Fruit fly (Drosophila melanogaster) whole organism, embryonic: ENCODE measurements around the gene CG3704.

Source experiments
- Abd-B ChIP-seq: fragments of 200-800 bp; sonication (Bioruptor generic); optimal IDR thresholded peaks from 2 replicates; lab custom pipeline; 2018; ENCODE audit warnings: missing biosample characterization, mild to moderate bottlenecking, missing genetic modification characterization, moderate library complexity
- Asciz ChIP-seq: fragments of 200-800 bp; sonication (Bioruptor generic); optimal IDR thresholded peaks from 2 replicates; lab custom pipeline; 2017; ENCODE audit warnings: missing biosample characterization, mild to moderate bottlenecking, missing genetic modification characterization, missing genetic modification reagents
- C15 ChIP-seq: fragments of 200-800 bp; sonication (Bioruptor generic); IDR thresholded peaks from 3 replicates; pipeline ENCODE4 v1.3.6; 2022; ENCODE audit warnings: missing biosample characterization, missing genetic modification characterization
- CG11560 ChIP-seq: fragments of 200-800 bp; sonication (Bioruptor generic); IDR thresholded peaks from 3 replicates; pipeline ENCODE4 v1.3.6; 2022; ENCODE audit warnings: missing biosample characterization, missing genetic modification characterization
- CG12219 ChIP-seq: fragments of 200-800 bp; sonication (Bioruptor generic); optimal IDR thresholded peaks from 3 replicates; lab custom pipeline; 2018; ENCODE audit warnings: missing biosample characterization, mild to moderate bottlenecking, missing genetic modification characterization
- CG13424 ChIP-seq: fragments of 200-800 bp; sonication (Bioruptor generic); optimal IDR thresholded peaks from 2 replicates; lab custom pipeline; 2019; ENCODE audit warnings: missing biosample characterization, mild to moderate bottlenecking, missing genetic modification characterization, moderate library complexity
- CG14014 ChIP-seq: fragments of 200-800 bp; sonication (Bioruptor generic); IDR thresholded peaks from 2 replicates; pipeline ENCODE4 v1.3.6; 2022; ENCODE audit warnings: missing biosample characterization, missing genetic modification characterization
- CG15601 ChIP-seq: fragments of 200-800 bp; sonication (Bioruptor generic); optimal IDR thresholded peaks from 3 replicates; lab custom pipeline; 2019; ENCODE audit warnings: missing biosample characterization, mild to moderate bottlenecking, missing genetic modification characterization, moderate library complexity
- CG1603 ChIP-seq: fragments of 200-800 bp; sonication (Bioruptor generic); optimal IDR thresholded peaks from 2 replicates; lab custom pipeline; 2019; ENCODE audit warnings: missing biosample characterization, mild to moderate bottlenecking, missing genetic modification characterization, moderate library complexity
- CG17359 ChIP-seq: fragments of 200-800 bp; sonication (Bioruptor generic); optimal IDR thresholded peaks from 3 replicates; lab custom pipeline; 2018; ENCODE audit warnings: missing biosample characterization, mild to moderate bottlenecking, missing genetic modification characterization, moderate library complexity
- CG3407 ChIP-seq: fragments of 200-800 bp; sonication (Bioruptor generic); optimal IDR thresholded peaks from 2 replicates; lab custom pipeline; 2018; ENCODE audit warnings: missing biosample characterization, mild to moderate bottlenecking, missing genetic modification characterization
- CG34422 ChIP-seq: fragments of 200-800 bp; sonication (Bioruptor generic); IDR thresholded peaks from 3 replicates; pipeline ENCODE4 v1.3.6; 2022; ENCODE audit warnings: missing biosample characterization, missing genetic modification characterization
- CG3838 ChIP-seq: fragments of 200-800 bp; sonication (Bioruptor generic); optimal IDR thresholded peaks from 3 replicates; lab custom pipeline; 2016; ENCODE audit warnings: missing biosample characterization, missing genetic modification characterization
- CG4707 ChIP-seq: fragments of 200-800 bp; sonication (Bioruptor generic); optimal IDR thresholded peaks from 2 replicates; lab custom pipeline; 2018; ENCODE audit warnings: missing biosample characterization, mild to moderate bottlenecking, missing genetic modification characterization, moderate library complexity
- CG6854 ChIP-seq: fragments of 200-800 bp; sonication (Bioruptor generic); optimal IDR thresholded peaks from 3 replicates; lab custom pipeline; 2017; ENCODE audit warnings: missing biosample characterization, mild to moderate bottlenecking, missing genetic modification characterization
- CG7556 ChIP-seq: fragments of 200-800 bp; sonication (Bioruptor generic); optimal IDR thresholded peaks from 2 replicates; lab custom pipeline; 2017; ENCODE audit warnings: missing biosample characterization, mild to moderate bottlenecking, missing genetic modification characterization
- CG7786 ChIP-seq: fragments of 200-800 bp; sonication (Bioruptor generic); optimal IDR thresholded peaks from 2 replicates; lab custom pipeline; 2016; ENCODE audit warnings: missing biosample characterization, missing genetic modification characterization
- CG8359 ChIP-seq: fragments of 200-800 bp; sonication (Bioruptor generic); optimal IDR thresholded peaks from 2 replicates; lab custom pipeline; 2017; ENCODE audit warnings: missing biosample characterization, mild to moderate bottlenecking, missing genetic modification characterization, borderline replicate concordance
- CG8924 ChIP-seq: fragments of 200-800 bp; optimal IDR thresholded peaks from 3 replicates; lab custom pipeline; 2019; ENCODE audit warnings: missing biosample characterization, mild to moderate bottlenecking, missing genetic modification characterization, moderate library complexity
- CoRest ChIP-seq: fragments of 200-800 bp; sonication (Bioruptor generic); optimal IDR thresholded peaks from 3 replicates; lab custom pipeline; 2018; ENCODE audit warnings: missing biosample characterization, mild to moderate bottlenecking, missing genetic modification characterization, moderate library complexity
- Deaf1 ChIP-seq: fragments of 200-800 bp; optimal IDR thresholded peaks from 3 replicates; lab custom pipeline; 2019; ENCODE audit warnings: missing biosample characterization, mild to moderate bottlenecking, missing genetic modification characterization, moderate library complexity
- Dek ChIP-seq: fragments of 200-800 bp; sonication (Bioruptor generic); optimal IDR thresholded peaks from 3 replicates; lab custom pipeline; 2019; ENCODE audit warnings: missing biosample characterization, mild to moderate bottlenecking, missing genetic modification characterization, moderate library complexity
- HLH3B ChIP-seq: fragments of 200-800 bp; sonication (Bioruptor generic); IDR thresholded peaks from 2 replicates; pipeline ENCODE4 v1.3.6; 2022; ENCODE audit warnings: missing biosample characterization, missing genetic modification characterization
- Hr3 ChIP-seq: fragments of 200-800 bp; sonication (Bioruptor generic); optimal IDR thresholded peaks from 3 replicates; lab custom pipeline; 2016; ENCODE audit warnings: missing biosample characterization, missing genetic modification characterization
- Kr ChIP-seq: fragments of 200-800 bp; sonication (Bioruptor generic); optimal IDR thresholded peaks from 2 replicates; lab custom pipeline; 2017; ENCODE audit warnings: missing biosample characterization, mild to moderate bottlenecking, missing genetic modification characterization
- Ravus ChIP-seq: fragments of 200-800 bp; sonication (Bioruptor generic); IDR thresholded peaks from 2 replicates; pipeline ENCODE4 v1.3.6; 2022; ENCODE audit warnings: missing biosample characterization, missing genetic modification characterization
- Rfx ChIP-seq: fragments of 200-800 bp; sonication (Bioruptor generic); IDR thresholded peaks from 2 replicates; pipeline ENCODE4 v1.3.6; 2022; ENCODE audit warnings: missing biosample characterization, missing genetic modification characterization
- Ssrp ChIP-seq: fragments of 200-800 bp; sonication (Bioruptor generic); optimal IDR thresholded peaks from 2 replicates; lab custom pipeline; 2018; ENCODE audit warnings: missing biosample characterization, mild to moderate bottlenecking, missing genetic modification characterization, moderate library complexity
- Vsx1 ChIP-seq: fragments of 200-800 bp; sonication (Bioruptor generic); optimal IDR thresholded peaks from 2 replicates; lab custom pipeline; 2017; ENCODE audit warnings: missing biosample characterization, mild to moderate bottlenecking, missing genetic modification characterization, missing genetic modification reagents
- Xbp1 ChIP-seq: fragments of 200-800 bp; sonication (Bioruptor generic); optimal IDR thresholded peaks from 3 replicates; lab custom pipeline; 2016; ENCODE audit warnings: missing biosample characterization, mild to moderate bottlenecking, missing genetic modification characterization
- Xrp1 ChIP-seq: fragments of 200-800 bp; sonication (Bioruptor generic); IDR thresholded peaks from 2 replicates; pipeline ENCODE4 v1.3.6; 2022; ENCODE audit warnings: missing biosample characterization, missing genetic modification characterization
- ac ChIP-seq: fragments of 200-800 bp; sonication (Bioruptor generic); optimal IDR thresholded peaks from 3 replicates; lab custom pipeline; 2017; ENCODE audit warnings: missing biosample characterization, mild to moderate bottlenecking, missing genetic modification characterization
- bab2 ChIP-seq: fragments of 200-800 bp; sonication (Bioruptor generic); optimal IDR thresholded peaks from 2 replicates; lab custom pipeline; 2016; ENCODE audit warnings: missing biosample characterization, missing genetic modification characterization
- chm ChIP-seq: fragments of 200-800 bp; sonication (Bioruptor generic); IDR thresholded peaks from 2 replicates; pipeline ENCODE4 v1.3.6; 2022; ENCODE audit warnings: missing biosample characterization, missing genetic modification characterization
- crc ChIP-seq: fragments of 200-800 bp; sonication (Bioruptor generic); optimal IDR thresholded peaks from 2 replicates; lab custom pipeline; 2016; ENCODE audit warnings: missing biosample characterization, missing genetic modification characterization
- da ChIP-seq: fragments of 200-800 bp; sonication (Bioruptor generic); optimal IDR thresholded peaks from 2 replicates; lab custom pipeline; 2016; ENCODE audit warnings: missing biosample characterization, missing genetic modification characterization
- dpn ChIP-seq, 2 experiments: fragments of 200-800 bp; sonication (Bioruptor generic); optimal IDR thresholded peaks; 3 replicates each; lab custom pipeline; 2016; ENCODE audit warnings: missing biosample characterization in 2 of 2, missing genetic modification characterization in 2 of 2
- esg ChIP-seq: fragments of 200-800 bp; sonication (Bioruptor generic); conservative IDR thresholded peaks from 2 replicates; pipeline ENCODE4 v1.3.6; 2022; ENCODE audit warnings: missing biosample characterization, missing genetic modification characterization
- ftz-f1 ChIP-seq: fragments of 200-800 bp; sonication (Bioruptor generic); optimal IDR thresholded peaks from 2 replicates; lab custom pipeline; 2016; ENCODE audit warnings: missing biosample characterization, missing genetic modification characterization
- hkb ChIP-seq, 2 experiments: fragments of 200-800 bp in 1 of 2; fragments of >200 bp in 1 of 2; sonication (Bioruptor generic) in 1 of 2; IDR thresholded peaks in 1 of 2; optimal IDR thresholded peaks in 1 of 2; 2 replicates each; pipeline versions ENCODE4 v1.3.6 to Lab custom; 2017 to 2022; ENCODE audit warnings: missing biosample characterization in 1 of 2, missing genetic modification characterization in 1 of 2
- onecut ChIP-seq: fragments of 200-800 bp; sonication (Bioruptor generic); IDR thresholded peaks from 2 replicates; pipeline ENCODE4 v1.3.6; 2022; ENCODE audit warnings: missing biosample characterization, missing genetic modification characterization
- p53 ChIP-seq: fragments of 200-800 bp; sonication (Bioruptor generic); optimal IDR thresholded peaks from 2 replicates; lab custom pipeline; 2016; ENCODE audit warnings: missing biosample characterization, missing genetic modification characterization
- pan ChIP-seq, 4 experiments: fragments of >200 bp in 3 of 4; fragments of 200-800 bp in 1 of 4; sonication (Bioruptor generic) in 1 of 4; optimal IDR thresholded peaks in 3 of 4; IDR thresholded peaks in 1 of 4; 2 replicates each; pipeline versions ENCODE4 v1.3.6 to Lab custom; 2017 to 2022; ENCODE audit warnings: missing biosample characterization in 2 of 4, missing genetic modification characterization in 2 of 4, mixed read lengths in 1 of 4
- pfk ChIP-seq: fragments of 200-800 bp; sonication (Bioruptor generic); optimal IDR thresholded peaks from 2 replicates; lab custom pipeline; 2018; ENCODE audit warnings: missing biosample characterization, mild to moderate bottlenecking, missing genetic modification characterization, moderate library complexity
- pita ChIP-seq: fragments of 200-800 bp; sonication (Bioruptor generic); optimal IDR thresholded peaks from 2 replicates; lab custom pipeline; 2017; ENCODE audit warnings: missing biosample characterization, mild to moderate bottlenecking, missing genetic modification characterization
- pum ChIP-seq: fragments of 200-800 bp; sonication (Bioruptor generic); optimal IDR thresholded peaks from 2 replicates; lab custom pipeline; 2016; ENCODE audit warnings: missing biosample characterization, missing genetic modification characterization
- ranshi ChIP-seq: fragments of 200-800 bp; sonication (Bioruptor generic); IDR thresholded peaks from 2 replicates; pipeline ENCODE4 v1.3.6; 2022; ENCODE audit warnings: missing biosample characterization, missing genetic modification characterization
- rib ChIP-seq: fragments of 200-800 bp; sonication (Bioruptor generic); IDR thresholded peaks from 2 replicates; pipeline ENCODE4 v1.3.6; 2022; ENCODE audit warnings: missing biosample characterization, missing genetic modification characterization
- seq ChIP-seq: fragments of 200-800 bp; sonication (Bioruptor generic); IDR thresholded peaks from 2 replicates; pipeline ENCODE4 v1.3.6; 2022; ENCODE audit warnings: missing biosample characterization, missing genetic modification characterization
- shn ChIP-seq: fragments of 200-800 bp; sonication (Bioruptor generic); optimal IDR thresholded peaks from 3 replicates; lab custom pipeline; 2016; ENCODE audit warnings: missing biosample characterization, missing genetic modification characterization

Gene CG3704

DNA sequence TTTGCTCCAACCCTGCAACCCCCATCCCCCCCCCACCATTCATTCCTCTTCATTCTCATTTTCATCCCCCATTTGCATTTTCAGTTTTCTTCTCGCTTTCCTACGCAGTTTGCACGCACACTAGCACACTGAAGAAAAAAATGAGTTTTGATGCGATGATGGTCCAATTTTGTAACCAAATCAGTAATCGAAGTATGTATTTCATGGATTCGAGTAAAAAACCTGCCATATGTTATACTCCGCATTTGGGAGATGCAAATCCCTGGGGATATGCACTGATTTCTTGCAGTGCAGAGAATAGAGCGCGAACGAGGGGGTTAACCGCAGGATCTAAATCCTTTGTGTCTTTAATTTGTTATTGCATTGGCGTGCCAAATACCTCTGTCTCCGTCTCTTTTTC lies 15.3 kb upstream of the CG3704 start (continued):
- TF ChIP-seq CG12219 (GFP tag; lab: Kevin White, UChicago): peak; percentile 57
- TF ChIP-seq hkb (optimal IDR thresholded peaks at IDR 0.05; lab: Kevin White, UChicago): no peak
- TF ChIP-seq hkb (GFP tag; IDR thresholded peaks at IDR 0.05; lab: Robert Waterston, UW): peak; percentile 67
- no peak for TF ChIP-seq da (GFP tag; lab: Kevin White, UChicago)
- TF ChIP-seq CG13424 (tag; lab: Kevin White, UChicago): peak; percentile 59
- peak; percentile 71 for TF ChIP-seq HLH3B
- no peak for TF ChIP-seq pan (optimal IDR thresholded peaks at IDR 0.05; lab: Kevin White, UChicago)
- peak in 1 of 2 experiments; percentile 59 for TF ChIP-seq pan (GFP tag; optimal IDR thresholded peaks at IDR 0.05 in 1 of 2, IDR thresholded peaks at IDR 0.05 in 1 of 2)
- peak; percentile 18 for TF ChIP-seq Asciz (GFP tag; lab: Kevin White, UChicago)
- no peak for TF ChIP-seq C15
- TF ChIP-seq CG6854 (GFP tag; lab: Kevin White, UChicago): peak; percentile 46
- peak; percentile 65 for TF ChIP-seq CG17359 (tag; lab: Kevin White, UChicago)
- peak; percentile 51 for TF ChIP-seq pum (GFP tag; lab: Kevin White, UChicago)
- no peak for TF ChIP-seq CG8359 (GFP tag; lab: Kevin White, UChicago)
- peak; percentile 38 for TF ChIP-seq Abd-B (GFP tag; lab: Kevin White, UChicago)
- TF ChIP-seq CG15601: no peak
- TF ChIP-seq CG7556 (GFP tag; lab: Kevin White, UChicago): peak; percentile 52
- 0 out of 3 replicates have a peak, but pooled peaks have one; percentile 46 for TF ChIP-seq CG11560 (tag; lab: Robert Waterston, UW)
- TF ChIP-seq crc: peak; percentile 48
- TF ChIP-seq shn (GFP tag; lab: Kevin White, UChicago): peak; percentile 22
- no peak for TF ChIP-seq ftz-f1 (GFP tag; lab: Kevin White, UChicago)
- peak; percentile 58 to 73 for TF ChIP-seq dpn (GFP tag; optimal IDR thresholded peaks at IDR 0.05; lab: Kevin White, UChicago)
- peak; percentile 45 for TF ChIP-seq onecut (GFP tag; lab: Robert Waterston, UW)
- TF ChIP-seq rib: no peak
- TF ChIP-seq CG3407 (GFP tag; lab: Kevin White, UChicago): no peak
- TF ChIP-seq CG7786: peak; percentile 45
- TF ChIP-seq pfk (GFP tag; lab: Kevin White, UChicago): no peak
- no peak for TF ChIP-seq ac (GFP tag; lab: Kevin White, UChicago)
- TF ChIP-seq CG4707 (GFP tag; lab: Kevin White, UChicago): peak; percentile 28
- peak; percentile 54; the same call in 1 of the 2 replicates for TF ChIP-seq Xrp1
- peak; percentile 59 for TF ChIP-seq CG14014 (GFP tag; lab: Robert Waterston, UW)
- TF ChIP-seq p53 (GFP tag; lab: Kevin White, UChicago): no peak
- TF ChIP-seq ranshi (GFP tag; lab: Robert Waterston, UW): peak; percentile 59
- peak; percentile 63 for TF ChIP-seq Xbp1 (GFP tag; lab: Kevin White, UChicago)
- TF ChIP-seq CG3838 (GFP tag; lab: Kevin White, UChicago): no peak
- peak; percentile 15 for TF ChIP-seq Deaf1 (tag; lab: Kevin White, UChicago)
- no peak for TF ChIP-seq Kr (GFP tag; lab: Kevin White, UChicago)
- TF ChIP-seq bab2 (GFP tag; lab: Kevin White, UChicago): peak; percentile 52
- TF ChIP-seq Dek (tag; lab: Kevin White, UChicago): peak; percentile 46
- no peak for TF ChIP-seq Vsx1 (GFP tag; lab: Kevin White, UChicago)
- peak; percentile 64 for TF ChIP-seq esg (GFP tag; lab: Robert Waterston, UW)
- TF ChIP-seq seq: peak; percentile 57
- TF ChIP-seq pita (GFP tag; lab: Kevin White, UChicago): no peak
- TF ChIP-seq CoRest (tag; lab: Kevin White, UChicago): peak; percentile 62
- peak; percentile 40 for TF ChIP-seq Hr3 (GFP tag; lab: Kevin White, UChicago)
- peak; percentile 78 for TF ChIP-seq CG1603
- peak; percentile 61; the same call in 2 of the 3 replicates for TF ChIP-seq CG34422 (GFP tag; lab: Robert Waterston, UW)
- no peak; the same call in 1 of the 2 replicates for TF ChIP-seq Ravus (GFP tag; lab: Robert Waterston, UW)
- TF ChIP-seq CG8924 (tag; lab: Kevin White, UChicago): peak; percentile 47
- TF ChIP-seq Rfx (GFP tag; lab: Robert Waterston, UW): peak; percentile 71
- TF ChIP-seq Ssrp (tag; lab: Kevin White, UChicago): peak; percentile 57
- TF ChIP-seq chm: peak; percentile 38; the same call in 1 of the 2 replicates
